Worm (Caenorhabditis elegans) whole organism, L1 larva: Measurements from ENCODE around the gene F54D5.17.

Source experiments
- F16B12.6 ChIP-seq: fragments of 150-350 bp; optimal IDR thresholded peaks from 2 replicates; lab custom pipeline; 2014; ENCODE audit warnings: missing biosample characterization, missing genetic modification characterization
- ama-1 ChIP-seq: fragments of 150-350 bp; optimal IDR thresholded peaks from 2 replicates; lab custom pipeline; 2014
- blmp-1 ChIP-seq: fragments of 150-350 bp; optimal IDR thresholded peaks from 2 replicates; lab custom pipeline; 2014; ENCODE audit warnings: missing biosample characterization, missing genetic modification characterization
- ceh-63 ChIP-seq: fragments of 200-800 bp; sonication (Bioruptor generic); optimal IDR thresholded peaks from 2 replicates; lab custom pipeline; 2018; ENCODE audit warnings: mild to moderate bottlenecking, missing genetic modification characterization, missing compliant biosample characterization
- ceh-82 ChIP-seq, 3 experiments: fragments of 150-350 bp in 1 of 3; sonication (generic microtip) in 2 of 3; optimal IDR thresholded peaks; 2 replicates each; lab custom pipeline; 2014 to 2017; ENCODE audit warnings: missing biosample characterization in 3 of 3, missing genetic modification characterization in 3 of 3
- ceh-90 ChIP-seq: sonication (generic microtip); optimal IDR thresholded peaks from 2 replicates; lab custom pipeline; 2016; ENCODE audit warnings: missing genetic modification characterization, missing compliant biosample characterization
- dpl-1 ChIP-seq, 3 experiments: fragments of 150-350 bp in 2 of 3; sonication (generic microtip) in 1 of 3; optimal IDR thresholded peaks; 2 replicates each; lab custom pipeline; 2014 to 2017; ENCODE audit warnings: missing biosample characterization in 3 of 3, missing genetic modification characterization in 3 of 3, missing genetic modification reagents in 3 of 3
- efl-1 ChIP-seq, 4 experiments: fragments of 150-350 bp; optimal IDR thresholded peaks in 3 of 4; peaks in 1 of 4; 1 replicate in 1 of 4; 2 replicates in 3 of 4; lab custom pipeline; 2014; ENCODE audit warnings: missing biosample characterization in 2 of 4, missing genetic modification characterization in 2 of 4, missing genetic modification reagents in 2 of 4
- egl-13 ChIP-seq: sonication (generic microtip); optimal IDR thresholded peaks from 2 replicates; lab custom pipeline; 2016; ENCODE audit warnings: missing genotype, missing genetic modification reagents, missing genetic modification characterization, missing compliant biosample characterization
- egl-27 ChIP-seq, 2 experiments: fragments of 150-350 bp in 1 of 2; sonication (generic microtip); optimal IDR thresholded peaks; 3 replicates each; lab custom pipeline; 2017 to 2018; ENCODE audit warnings: missing biosample characterization in 2 of 2, missing genetic modification characterization in 2 of 2, missing genetic modification reagents in 2 of 2
- elt-3 ChIP-seq, 6 experiments: fragments of 150-350 bp in 1 of 6; sonication (generic microtip); optimal IDR thresholded peaks; 2 replicates each; lab custom pipeline; 2017 to 2018; ENCODE audit warnings: missing biosample characterization in 6 of 6, missing genetic modification characterization in 6 of 6, inconsistent platforms in 1 of 6
- ets-5 ChIP-seq: fragments of 200-800 bp; sonication (Bioruptor generic); IDR thresholded peaks from 2 replicates; pipeline ENCODE4 v1.3.6; 2022; ENCODE audit warnings: missing genetic modification characterization, missing compliant biosample characterization
- fkh-10 ChIP-seq: sonication (generic microtip); optimal IDR thresholded peaks from 2 replicates; lab custom pipeline; 2017; ENCODE audit warnings: missing biosample characterization, missing genetic modification reagents, missing genetic modification characterization
- grh-1 ChIP-seq: fragments of 200-800 bp; sonication (Bioruptor generic); IDR thresholded peaks from 2 replicates; pipeline ENCODE4 v1.3.6; 2022; ENCODE audit warnings: missing genetic modification reagents, missing genetic modification characterization, missing compliant biosample characterization
- hlh-17 ChIP-seq: fragments of 200-800 bp; sonication (Bioruptor generic); optimal IDR thresholded peaks from 2 replicates; lab custom pipeline; 2018; ENCODE audit warnings: missing genetic modification characterization, mild to moderate bottlenecking, missing compliant biosample characterization, moderate library complexity, borderline replicate concordance
- hlh-4 ChIP-seq: sonication (generic microtip); optimal IDR thresholded peaks from 2 replicates; lab custom pipeline; 2016; ENCODE audit warnings: mild to moderate bottlenecking, missing genetic modification characterization, missing compliant biosample characterization
- lin-14 ChIP-seq: fragments of 200-800 bp; sonication (Bioruptor generic); optimal IDR thresholded peaks from 2 replicates; lab custom pipeline; 2018; ENCODE audit warnings: mild to moderate bottlenecking, missing genetic modification characterization, moderate library complexity, missing compliant biosample characterization
- lin-35 ChIP-seq, 2 experiments: fragments of 150-350 bp; optimal IDR thresholded peaks; 2 replicates each; lab custom pipeline; 2014; ENCODE audit warnings: missing biosample characterization in 2 of 2, missing genetic modification characterization in 2 of 2, missing genetic modification reagents in 2 of 2
- lir-3 ChIP-seq: sonication (generic microtip); optimal IDR thresholded peaks from 2 replicates; lab custom pipeline; 2016; ENCODE audit warnings: mild to moderate bottlenecking, missing genetic modification characterization, moderate library complexity, missing compliant biosample characterization; ENCODE audit not compliant: poor library complexity
- lsy-2 ChIP-seq, 2 experiments: fragments of 150-350 bp; optimal IDR thresholded peaks; 2 replicates each; lab custom pipeline; 2014; ENCODE audit warnings: missing biosample characterization in 2 of 2, missing genetic modification characterization in 2 of 2
- mab-9 ChIP-seq: fragments of 200-800 bp; sonication (Bioruptor generic); IDR thresholded peaks from 2 replicates; pipeline ENCODE4 v1.3.6; 2022; ENCODE audit warnings: missing genetic modification reagents, missing genetic modification characterization, missing compliant biosample characterization
- mef-2 ChIP-seq: fragments of 150-350 bp; optimal IDR thresholded peaks from 2 replicates; lab custom pipeline; 2014; ENCODE audit warnings: missing biosample characterization, missing genetic modification characterization
- mep-1 ChIP-seq: fragments of 150-350 bp; optimal IDR thresholded peaks from 2 replicates; lab custom pipeline; 2014; ENCODE audit warnings: missing biosample characterization, missing genetic modification characterization
- nhr-19 ChIP-seq: fragments of 200-800 bp; sonication (Bioruptor generic); conservative IDR thresholded peaks from 2 replicates; pipeline ENCODE4 v1.3.6; 2022; ENCODE audit warnings: missing genetic modification characterization, missing compliant biosample characterization
- nhr-20 ChIP-seq: sonication (generic microtip); optimal IDR thresholded peaks from 2 replicates; lab custom pipeline; 2016; ENCODE audit warnings: mild to moderate bottlenecking, missing genetic modification characterization, missing compliant biosample characterization
- nhr-237 ChIP-seq: fragments of 150-350 bp; optimal IDR thresholded peaks from 2 replicates; lab custom pipeline; 2014; ENCODE audit warnings: missing biosample characterization, missing genetic modification characterization
- nhr-47 ChIP-seq: sonication (generic microtip); optimal IDR thresholded peaks from 2 replicates; lab custom pipeline; 2016; ENCODE audit warnings: mild to moderate bottlenecking, missing genetic modification characterization, moderate library complexity, missing compliant biosample characterization
- nhr-85 ChIP-seq: sonication (generic microtip); peaks from one replicate; lab custom pipeline; 2016; ENCODE audit warnings: missing genetic modification characterization, inconsistent platforms, missing compliant biosample characterization
- rnt-1 ChIP-seq: sonication (generic microtip); optimal IDR thresholded peaks from 2 replicates; lab custom pipeline; 2016; ENCODE audit warnings: mild to moderate bottlenecking, missing genetic modification characterization, moderate library complexity, missing compliant biosample characterization
- snu-23 ChIP-seq: sonication (generic microtip); optimal IDR thresholded peaks from 2 replicates; lab custom pipeline; 2016; ENCODE audit warnings: missing genetic modification characterization, missing compliant biosample characterization
- sup-37 ChIP-seq: fragments of 200-800 bp; sonication (Bioruptor generic); optimal IDR thresholded peaks from 2 replicates; lab custom pipeline; 2018; ENCODE audit warnings: mild to moderate bottlenecking, missing genetic modification characterization, missing compliant biosample characterization
- tbx-2 ChIP-seq: sonication (generic microtip); optimal IDR thresholded peaks from 2 replicates; lab custom pipeline; 2016; ENCODE audit warnings: missing genetic modification characterization, missing compliant biosample characterization
- unc-130 ChIP-seq: fragments of 150-350 bp; optimal IDR thresholded peaks from 2 replicates; lab custom pipeline; 2017; ENCODE audit warnings: missing biosample characterization, missing genetic modification characterization, inconsistent platforms
- unc-30 ChIP-seq: sonication (generic microtip); optimal IDR thresholded peaks from 2 replicates; lab custom pipeline; 2017; ENCODE audit warnings: missing biosample characterization, missing genetic modification characterization
- unc-86 ChIP-seq: sonication (generic microtip); optimal IDR thresholded peaks from 2 replicates; lab custom pipeline; 2016; ENCODE audit warnings: missing genetic modification characterization, missing compliant biosample characterization
- unc-98 ChIP-seq: fragments of 200-800 bp; sonication (Bioruptor generic); IDR thresholded peaks from 2 replicates; pipeline ENCODE4 v1.3.6; 2022; ENCODE audit warnings: missing genetic modification characterization, missing compliant biosample characterization
- vab-15 ChIP-seq: sonication (generic microtip); optimal IDR thresholded peaks from 2 replicates; lab custom pipeline; 2017; ENCODE audit warnings: missing genotype, mild to moderate bottlenecking, missing genetic modification characterization, missing compliant biosample characterization
- xbp-1 ChIP-seq: sonication (generic microtip); optimal IDR thresholded peaks from 2 replicates; lab custom pipeline; 2016; ENCODE audit warnings: missing genetic modification characterization, missing compliant biosample characterization
- zip-4 ChIP-seq: fragments of 200-800 bp; sonication (Bioruptor generic); optimal IDR thresholded peaks from 2 replicates; lab custom pipeline; 2018; ENCODE audit warnings: mild to moderate bottlenecking, missing genetic modification characterization, moderate library complexity, missing compliant biosample characterization
- ztf-11 ChIP-seq, 2 experiments: sonication (generic microtip); optimal IDR thresholded peaks; 2 replicates each; lab custom pipeline; 2016 to 2017; ENCODE audit warnings: missing genetic modification characterization in 2 of 2, missing biosample characterization in 1 of 2, missing compliant biosample characterization in 1 of 2

F54D5.17 gene

DNA sequence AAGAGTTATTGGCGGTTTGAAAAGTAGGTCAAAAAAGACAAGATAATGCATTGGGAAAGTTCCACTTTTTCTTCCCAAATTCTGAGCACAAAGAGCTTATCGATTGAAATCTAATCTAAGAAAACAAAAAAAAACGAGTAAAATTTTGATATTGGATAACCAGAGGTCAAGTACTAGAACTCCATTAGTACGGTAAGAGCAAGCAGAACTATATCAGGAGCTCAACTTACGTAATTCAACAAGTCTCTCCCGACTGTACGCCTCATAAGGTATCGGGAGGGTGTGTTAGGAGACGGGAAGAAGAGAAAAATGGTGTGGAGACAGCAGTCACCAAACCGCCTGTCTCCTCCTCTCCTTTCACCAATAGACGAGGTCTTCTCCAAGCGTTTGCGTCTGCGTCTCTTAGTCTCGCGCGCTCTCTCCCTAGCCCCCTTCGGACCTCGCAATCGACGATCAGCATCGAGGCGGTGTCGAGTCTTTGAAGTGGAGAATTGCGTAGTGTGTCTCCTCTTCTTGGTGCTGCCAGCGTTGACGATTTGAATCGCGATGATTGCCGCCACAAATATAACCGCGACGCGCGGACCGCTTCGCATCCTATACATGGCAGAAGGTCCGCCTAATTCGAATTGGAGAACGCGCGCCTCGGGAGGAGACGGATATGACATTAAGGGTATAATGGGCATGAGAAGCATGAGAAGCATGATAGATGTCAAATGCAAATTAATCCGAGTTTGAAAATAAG is 10.7 kb downstream of the F54D5.17 start, which contains the start of gene F54D5.5:
Gene F54D5.5, minus strand, starts transcription at position 51 of the 742 bp plus-strand sequence.
- TF ChIP-seq hlh-4 (tag; lab: Kevin White, UChicago) (no peak), mef-2 (tag; lab: Kevin White, UChicago) (no peak), lin-35 (GFP tag; optimal IDR thresholded peaks at IDR 0.05; lab: Kevin White, UChicago) (peak; percentile 45 to 47), F16B12.6 (peak; percentile 1), nhr-237 (tag; lab: Kevin White, UChicago) (no peak), sup-37 (GFP tag; lab: Kevin White, UChicago) (no peak), efl-1 (optimal IDR thresholded peaks at IDR 0.05; lab: Kevin White, UChicago) (peak; percentile 25 to 62), efl-1 (GFP tag; optimal IDR thresholded peaks at IDR 0.05 in 1 of 2; lab: Kevin White, UChicago) (peak; percentile 61 to 95), nhr-19 (GFP tag; lab: Robert Waterston, UW) (no peak), egl-13 (tag; lab: Kevin White, UChicago) (peak; percentile 8), rnt-1 (peak; percentile 5), ztf-11 (tag; optimal IDR thresholded peaks at IDR 0.05; lab: Kevin White, UChicago) (peak in 1 of 2 experiments; percentile 40), ets-5 (GFP tag; lab: Robert Waterston, UW) (no peak), unc-86 (tag; lab: Kevin White, UChicago) (peak; percentile 7), egl-27 (tag; optimal IDR thresholded peaks at IDR 0.05; lab: Kevin White, UChicago) (no peak), lin-14 (peak; percentile 46), nhr-20 (no peak), ama-1 (lab: Kevin White, UChicago) (no peak), vab-15 (tag; lab: Kevin White, UChicago) (no peak), hlh-17 (no peak), blmp-1 (tag; lab: Kevin White, UChicago) (no peak), ceh-82 (tag; optimal IDR thresholded peaks at IDR 0.05; lab: Kevin White, UChicago) (peak in 2 of 3 experiments; percentile 12 to 28), mep-1 (tag; lab: Kevin White, UChicago) (peak; percentile 44), elt-3 (tag; optimal IDR thresholded peaks at IDR 0.05; lab: Kevin White, UChicago) (no peak), mab-9 (GFP tag; lab: Robert Waterston, UW) (no peak), nhr-85 (tag; lab: Kevin White, UChicago) (peak; percentile 25), nhr-47 (tag; lab: Kevin White, UChicago) (no peak), unc-98 (GFP tag; lab: Robert Waterston, UW) (no peak), unc-130 (tag; lab: Kevin White, UChicago) (no peak), lir-3 (tag; lab: Kevin White, UChicago) (no peak), dpl-1 (GFP tag; optimal IDR thresholded peaks at IDR 0.05; lab: Kevin White, UChicago) (peak in 2 of 3 experiments; percentile 22 to 75), unc-30 (tag; lab: Kevin White, UChicago) (no peak), grh-1 (no peak), tbx-2 (tag; lab: Kevin White, UChicago) (peak; percentile 3), zip-4 (no peak), lsy-2 (tag; optimal IDR thresholded peaks at IDR 0.05; lab: Kevin White, UChicago) (peak in 1 of 2 experiments; percentile 45), xbp-1 (tag; lab: Kevin White, UChicago) (no peak), ceh-90 (tag; lab: Kevin White, UChicago) (no peak), fkh-10 (GFP tag; lab: Kevin White, UChicago) (no peak), snu-23 (GFP tag; lab: Kevin White, UChicago) (peak; percentile 9)

- TF ChIP-seq efl-1 (optimal IDR thresholded peaks at IDR 0.05; lab: Kevin White, UChicago) (no peak), efl-1 (GFP tag; optimal IDR thresholded peaks at IDR 0.05 in 1 of 2; lab: Kevin White, UChicago) (peak in 1 of 2 experiments; percentile 50), ceh-63 (GFP tag; lab: Kevin White, UChicago) (no peak)
These were observed 12.2 kb downstream of the F54D5.17 start for ce11 chrII:11568670-11569069.
